Worm (Caenorhabditis elegans) whole organism, midembryonic: Measurements from ENCODE around the gene acl-3.

Source experiments
- flt-1 ChIP-seq: fragments of 200-800 bp; sonication (Bioruptor generic); IDR thresholded peaks from 2 replicates; pipeline ENCODE4 v1.3.6; 2022; ENCODE audit warnings: missing genetic modification characterization, missing compliant biosample characterization
- klf-2 ChIP-seq: fragments of 200-800 bp; sonication (Bioruptor generic); conservative IDR thresholded peaks from 2 replicates; pipeline ENCODE4 v1.3.6; 2022; ENCODE audit warnings: missing genetic modification reagents, missing genetic modification characterization, missing compliant biosample characterization
- med-1 ChIP-seq: sonication (generic microtip); optimal IDR thresholded peaks from 2 replicates; lab custom pipeline; 2017; ENCODE audit warnings: missing genetic modification characterization, mild to moderate bottlenecking, missing compliant biosample characterization, antibody characterized with exemption, missing genetic modification reagents; ENCODE audit not compliant: insufficient read depth
- ref-1 ChIP-seq: fragments of 200-800 bp; sonication (Bioruptor generic); conservative IDR thresholded peaks from 2 replicates; pipeline ENCODE4 v1.3.6; 2022; ENCODE audit warnings: missing genetic modification reagents, missing genetic modification characterization, missing compliant biosample characterization
- ztf-23 ChIP-seq: fragments of 200-800 bp; sonication (Bioruptor generic); IDR thresholded peaks from 2 replicates; pipeline ENCODE4 v1.3.6; 2022; ENCODE audit warnings: missing genetic modification reagents, missing genetic modification characterization, missing compliant biosample characterization

- TF ChIP-seq ref-1 (GFP tag; lab: Robert Waterston, UW), result no peak
- TF ChIP-seq med-1, result no peak
- no peak for TF ChIP-seq flt-1 (GFP tag; lab: Robert Waterston, UW)
- no peak for TF ChIP-seq klf-2
- TF ChIP-seq ztf-23, result no peak
Observed at ce11 chrIV:11623759-11624287, 28.0 kb downstream of the acl-3 start.
